Worm (Caenorhabditis elegans) whole organism, young adult: Measurements from ENCODE around the gene nlp-11.

Source experiments
- attf-6 ChIP-seq: fragments of 200-800 bp; sonication (Bioruptor generic); IDR thresholded peaks from 2 replicates; pipeline ENCODE4 v1.3.6; 2022; ENCODE audit warnings: missing genetic modification reagents, missing genetic modification characterization, missing compliant biosample characterization
- ceh-91 ChIP-seq: fragments of 200-800 bp; sonication (Bioruptor generic); IDR thresholded peaks from 2 replicates; pipeline ENCODE4 v1.3.6; 2022; ENCODE audit warnings: missing genetic modification reagents, missing genetic modification characterization, missing compliant biosample characterization
- chd-7 ChIP-seq: sonication (generic microtip); optimal IDR thresholded peaks from 2 replicates; lab custom pipeline; 2016; ENCODE audit warnings: mild to moderate bottlenecking, missing genetic modification characterization, moderate library complexity, missing compliant biosample characterization
- efl-1 ChIP-seq: fragments of 150-350 bp; optimal IDR thresholded peaks from 2 replicates; lab custom pipeline; 2014; ENCODE audit warnings: missing biosample characterization, missing genetic modification reagents, missing genetic modification characterization
- madf-8 ChIP-seq: fragments of 200-800 bp; sonication (Bioruptor generic); conservative IDR thresholded peaks from 2 replicates; pipeline ENCODE4 v1.3.6; 2022; ENCODE audit warnings: missing genetic modification reagents, missing genetic modification characterization, missing compliant biosample characterization
- nfyb-1 ChIP-seq: fragments of 200-800 bp; sonication (Bioruptor generic); IDR thresholded peaks from 2 replicates; pipeline ENCODE4 v1.3.6; 2022; ENCODE audit warnings: missing genetic modification reagents, missing genetic modification characterization, missing compliant biosample characterization
- nhr-179 ChIP-seq: sonication (generic microtip); optimal IDR thresholded peaks from 2 replicates; lab custom pipeline; 2016; ENCODE audit warnings: mild to moderate bottlenecking, missing genetic modification characterization, missing compliant biosample characterization
- nhr-27 ChIP-seq: fragments of 200-800 bp; sonication (Bioruptor generic); optimal IDR thresholded peaks from 2 replicates; lab custom pipeline; 2018; ENCODE audit warnings: mild to moderate bottlenecking, missing genetic modification characterization, moderate library complexity, missing compliant biosample characterization
- unc-62 ChIP-seq: fragments of 150-350 bp; optimal IDR thresholded peaks from 2 replicates; lab custom pipeline; 2014; ENCODE audit warnings: missing biosample characterization, missing genetic modification reagents, missing genetic modification characterization
- ztf-18 ChIP-seq: sonication (generic microtip); optimal IDR thresholded peaks from 2 replicates; lab custom pipeline; 2016; ENCODE audit warnings: missing genotype, mild to moderate bottlenecking, missing genetic modification characterization, missing compliant biosample characterization

ce11 chrII:9656210-9656755 lies 35.5 kb downstream of the nlp-11 start, which contains the start of gene gstk-1:
- no peak for TF ChIP-seq chd-7 (tag; lab: Kevin White, UChicago)
- TF ChIP-seq efl-1 (GFP tag; lab: Kevin White, UChicago): no peak
- no peak for TF ChIP-seq nhr-179 (tag; lab: Kevin White, UChicago)
- TF ChIP-seq ztf-18 (tag; lab: Kevin White, UChicago): no peak
- no peak for TF ChIP-seq nfyb-1 (GFP tag; lab: Robert Waterston, UW)
- TF ChIP-seq unc-62 (GFP tag; lab: Kevin White, UChicago): no peak
- no peak for TF ChIP-seq ceh-91
- no peak for TF ChIP-seq nhr-27 (tag; lab: Kevin White, UChicago)
- TF ChIP-seq attf-6 (GFP tag; lab: Robert Waterston, UW): no peak
- TF ChIP-seq madf-8 (GFP tag; lab: Robert Waterston, UW): no peak
